Worm (Caenorhabditis elegans) whole organism, L1 larva: ENCODE results near the gene T28C6.3.

Source experiments
- C04F5.9 ChIP-seq: sonication (generic microtip); optimal IDR thresholded peaks from 2 replicates; lab custom pipeline; 2016; ENCODE audit warnings: missing genetic modification characterization, missing compliant biosample characterization
- F16B12.6 ChIP-seq: fragments of 150-350 bp; optimal IDR thresholded peaks from 2 replicates; lab custom pipeline; 2014; ENCODE audit warnings: missing biosample characterization, missing genetic modification characterization
- alr-1 ChIP-seq: fragments of 200-800 bp; sonication (Bioruptor generic); optimal IDR thresholded peaks from 2 replicates; lab custom pipeline; 2018; ENCODE audit warnings: borderline replicate concordance, mild to moderate bottlenecking, missing genetic modification characterization, missing compliant biosample characterization
- ama-1 ChIP-seq: fragments of 150-350 bp; optimal IDR thresholded peaks from 2 replicates; lab custom pipeline; 2014
- ceh-63 ChIP-seq: fragments of 200-800 bp; sonication (Bioruptor generic); optimal IDR thresholded peaks from 2 replicates; lab custom pipeline; 2018; ENCODE audit warnings: mild to moderate bottlenecking, missing genetic modification characterization, missing compliant biosample characterization
- ceh-82 ChIP-seq, 3 experiments: fragments of 150-350 bp in 1 of 3; sonication (generic microtip) in 2 of 3; optimal IDR thresholded peaks; 2 replicates each; lab custom pipeline; 2014 to 2017; ENCODE audit warnings: missing biosample characterization in 3 of 3, missing genetic modification characterization in 3 of 3
- ceh-88 ChIP-seq: fragments of 200-800 bp; sonication (Bioruptor generic); IDR thresholded peaks from 2 replicates; pipeline ENCODE4 v1.3.6; 2022; ENCODE audit warnings: missing genetic modification characterization, missing compliant biosample characterization
- dsc-1 ChIP-seq: sonication (generic microtip); optimal IDR thresholded peaks from 2 replicates; lab custom pipeline; 2016; ENCODE audit warnings: mild to moderate bottlenecking, missing genetic modification characterization, missing compliant biosample characterization
- egl-13 ChIP-seq: sonication (generic microtip); optimal IDR thresholded peaks from 2 replicates; lab custom pipeline; 2016; ENCODE audit warnings: missing genotype, missing genetic modification reagents, missing genetic modification characterization, missing compliant biosample characterization
- elt-3 ChIP-seq, 6 experiments: fragments of 150-350 bp in 1 of 6; sonication (generic microtip); optimal IDR thresholded peaks; 2 replicates each; lab custom pipeline; 2017 to 2018; ENCODE audit warnings: missing biosample characterization in 6 of 6, missing genetic modification characterization in 6 of 6, inconsistent platforms in 1 of 6
- ets-5 ChIP-seq: fragments of 200-800 bp; sonication (Bioruptor generic); IDR thresholded peaks from 2 replicates; pipeline ENCODE4 v1.3.6; 2022; ENCODE audit warnings: missing genetic modification characterization, missing compliant biosample characterization
- fkh-4 ChIP-seq: sonication (generic microtip); optimal IDR thresholded peaks from 2 replicates; lab custom pipeline; 2016; ENCODE audit warnings: missing compliant biosample characterization, missing genetic modification characterization, borderline replicate concordance
- fkh-8 ChIP-seq: sonication (generic microtip); optimal IDR thresholded peaks from 2 replicates; lab custom pipeline; 2016; ENCODE audit warnings: mild to moderate bottlenecking, missing genetic modification characterization, missing compliant biosample characterization
- fos-1 ChIP-seq: fragments of 150-350 bp; optimal IDR thresholded peaks from 2 replicates; lab custom pipeline; 2014; ENCODE audit warnings: missing biosample characterization, missing genetic modification characterization
- grh-1 ChIP-seq: fragments of 200-800 bp; sonication (Bioruptor generic); IDR thresholded peaks from 2 replicates; pipeline ENCODE4 v1.3.6; 2022; ENCODE audit warnings: missing genetic modification reagents, missing genetic modification characterization, missing compliant biosample characterization
- hlh-17 ChIP-seq: fragments of 200-800 bp; sonication (Bioruptor generic); optimal IDR thresholded peaks from 2 replicates; lab custom pipeline; 2018; ENCODE audit warnings: missing genetic modification characterization, mild to moderate bottlenecking, missing compliant biosample characterization, moderate library complexity, borderline replicate concordance
- irx-1 ChIP-seq: sonication (generic microtip); optimal IDR thresholded peaks from 2 replicates; lab custom pipeline; 2016; ENCODE audit warnings: missing genetic modification characterization, missing compliant biosample characterization
- isw-1 ChIP-seq: fragments of 200-800 bp; sonication (Bioruptor generic); IDR thresholded peaks from 2 replicates; pipeline ENCODE4 v1.3.6; 2022; ENCODE audit warnings: missing genetic modification characterization, missing compliant biosample characterization
- lin-13 ChIP-seq: fragments of 150-350 bp; optimal IDR thresholded peaks from 2 replicates; lab custom pipeline; 2014; ENCODE audit warnings: missing biosample characterization, missing genetic modification reagents, missing genetic modification characterization
- lin-14 ChIP-seq: fragments of 200-800 bp; sonication (Bioruptor generic); optimal IDR thresholded peaks from 2 replicates; lab custom pipeline; 2018; ENCODE audit warnings: mild to moderate bottlenecking, missing genetic modification characterization, moderate library complexity, missing compliant biosample characterization
- lsy-2 ChIP-seq, 2 experiments: fragments of 150-350 bp; optimal IDR thresholded peaks; 2 replicates each; lab custom pipeline; 2014; ENCODE audit warnings: missing biosample characterization in 2 of 2, missing genetic modification characterization in 2 of 2
- mab-9 ChIP-seq: fragments of 200-800 bp; sonication (Bioruptor generic); IDR thresholded peaks from 2 replicates; pipeline ENCODE4 v1.3.6; 2022; ENCODE audit warnings: missing genetic modification reagents, missing genetic modification characterization, missing compliant biosample characterization
- mdl-1 ChIP-seq, 2 experiments: fragments of 150-350 bp; optimal IDR thresholded peaks; 2 replicates each; lab custom pipeline; 2014 to 2017; ENCODE audit warnings: missing biosample characterization in 2 of 2, missing genetic modification characterization in 2 of 2, inconsistent platforms in 1 of 2
- nhr-12 ChIP-seq: sonication (generic microtip); optimal IDR thresholded peaks from 2 replicates; lab custom pipeline; 2017; ENCODE audit warnings: missing biosample characterization, missing genetic modification characterization
- nhr-20 ChIP-seq: sonication (generic microtip); optimal IDR thresholded peaks from 2 replicates; lab custom pipeline; 2016; ENCODE audit warnings: mild to moderate bottlenecking, missing genetic modification characterization, missing compliant biosample characterization
- nhr-237 ChIP-seq: fragments of 150-350 bp; optimal IDR thresholded peaks from 2 replicates; lab custom pipeline; 2014; ENCODE audit warnings: missing biosample characterization, missing genetic modification characterization
- nhr-71 ChIP-seq: sonication (generic microtip); optimal IDR thresholded peaks from 2 replicates; lab custom pipeline; 2016; ENCODE audit warnings: mild to moderate bottlenecking, missing genetic modification characterization, moderate library complexity, missing compliant biosample characterization
- nhr-90 ChIP-seq: sonication (generic microtip); optimal IDR thresholded peaks from 2 replicates; lab custom pipeline; 2016; ENCODE audit warnings: mild to moderate bottlenecking, missing genetic modification characterization, missing compliant biosample characterization; ENCODE audit not compliant: poor library complexity
- pag-3 ChIP-seq: sonication (generic microtip); optimal IDR thresholded peaks from 2 replicates; lab custom pipeline; 2017; ENCODE audit warnings: missing genetic modification characterization, mild to moderate bottlenecking, missing compliant biosample characterization, antibody characterized with exemption, borderline replicate concordance; ENCODE audit not compliant: insufficient read depth
- pqm-1 ChIP-seq: sonication (generic microtip); optimal IDR thresholded peaks from 3 replicates; lab custom pipeline; 2017; ENCODE audit warnings: missing biosample characterization, missing genetic modification characterization
- rnt-1 ChIP-seq: sonication (generic microtip); optimal IDR thresholded peaks from 2 replicates; lab custom pipeline; 2016; ENCODE audit warnings: mild to moderate bottlenecking, missing genetic modification characterization, moderate library complexity, missing compliant biosample characterization
- skn-1 ChIP-seq: fragments of 150-350 bp; optimal IDR thresholded peaks from 2 replicates; lab custom pipeline; 2014; ENCODE audit warnings: missing biosample characterization, missing genetic modification characterization
- sup-37 ChIP-seq: fragments of 200-800 bp; sonication (Bioruptor generic); optimal IDR thresholded peaks from 2 replicates; lab custom pipeline; 2018; ENCODE audit warnings: mild to moderate bottlenecking, missing genetic modification characterization, missing compliant biosample characterization
- swsn-7 ChIP-seq: sonication (generic microtip); optimal IDR thresholded peaks from 2 replicates; lab custom pipeline; 2016; ENCODE audit warnings: missing genetic modification characterization, missing compliant biosample characterization
- tbx-2 ChIP-seq: sonication (generic microtip); optimal IDR thresholded peaks from 2 replicates; lab custom pipeline; 2016; ENCODE audit warnings: missing genetic modification characterization, missing compliant biosample characterization
- tlp-1 ChIP-seq: fragments of 150-350 bp; optimal IDR thresholded peaks from 2 replicates; lab custom pipeline; 2014; ENCODE audit warnings: missing biosample characterization, missing genetic modification characterization
- unc-130 ChIP-seq: fragments of 150-350 bp; optimal IDR thresholded peaks from 2 replicates; lab custom pipeline; 2017; ENCODE audit warnings: missing biosample characterization, missing genetic modification characterization, inconsistent platforms
- unc-62 ChIP-seq: fragments of 150-350 bp; optimal IDR thresholded peaks from 2 replicates; lab custom pipeline; 2014; ENCODE audit warnings: missing biosample characterization, missing genetic modification reagents, missing genetic modification characterization
- unc-98 ChIP-seq: fragments of 200-800 bp; sonication (Bioruptor generic); IDR thresholded peaks from 2 replicates; pipeline ENCODE4 v1.3.6; 2022; ENCODE audit warnings: missing genetic modification characterization, missing compliant biosample characterization
- ztf-11 ChIP-seq, 2 experiments: sonication (generic microtip); optimal IDR thresholded peaks; 2 replicates each; lab custom pipeline; 2016 to 2017; ENCODE audit warnings: missing genetic modification characterization in 2 of 2, missing biosample characterization in 1 of 2, missing compliant biosample characterization in 1 of 2
- ztf-4 ChIP-seq: fragments of 150-350 bp; optimal IDR thresholded peaks from 2 replicates; lab custom pipeline; 2014; ENCODE audit warnings: missing biosample characterization, missing genetic modification characterization

The T28C6.3 gene

DNA sequence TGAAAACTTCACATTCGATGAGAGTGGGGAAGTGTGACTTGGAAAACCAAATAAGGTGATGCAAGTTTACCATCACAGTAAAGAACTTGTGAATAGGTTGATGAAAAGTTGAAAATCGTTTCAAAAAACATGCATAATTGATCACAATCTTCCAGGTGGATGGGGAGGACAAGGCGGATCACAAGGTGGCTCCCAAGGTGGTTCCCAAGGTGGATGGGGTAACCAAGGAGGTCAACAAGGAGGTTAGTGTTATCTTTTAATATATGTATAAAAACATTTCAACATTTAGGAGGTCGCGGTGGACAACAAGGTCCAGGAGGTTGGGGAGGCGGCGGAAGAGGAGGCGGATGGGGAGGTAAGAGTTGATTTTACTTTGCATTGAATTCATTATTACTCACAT, 2.5 kb upstream of the T28C6.3 start, which contains the start of gene T28C6.10:
Gene T28C6.10 (plus strand): TSS at position 301 of the 400 bp plus-strand sequence.
- no peak for TF ChIP-seq rnt-1 (tag; lab: Kevin White, UChicago)
- TF ChIP-seq fkh-8 (tag; lab: Kevin White, UChicago), result no peak
- no peak for TF ChIP-seq pqm-1 (tag; lab: Kevin White, UChicago)
- TF ChIP-seq unc-130 (tag; lab: Kevin White, UChicago), result no peak
- no peak for TF ChIP-seq fkh-4 (tag; lab: Kevin White, UChicago)
- no peak for TF ChIP-seq grh-1 (GFP tag; lab: Robert Waterston, UW)
- TF ChIP-seq pag-3, result no peak
- TF ChIP-seq ceh-63 (GFP tag; lab: Kevin White, UChicago), result no peak
- TF ChIP-seq F16B12.6 (tag; lab: Kevin White, UChicago), result no peak
- no peak for TF ChIP-seq nhr-90 (tag; lab: Kevin White, UChicago)
- TF ChIP-seq elt-3 (tag; optimal IDR thresholded peaks at IDR 0.05; lab: Kevin White, UChicago), result no peak
- TF ChIP-seq nhr-237 (tag; lab: Kevin White, UChicago), result no peak
- TF ChIP-seq swsn-7 (tag; lab: Kevin White, UChicago), result no peak
- TF ChIP-seq ceh-88 (GFP tag; lab: Robert Waterston, UW), result no peak
- TF ChIP-seq ztf-11 (tag; optimal IDR thresholded peaks at IDR 0.05; lab: Kevin White, UChicago), result no peak
- TF ChIP-seq ama-1 (lab: Kevin White, UChicago), result no peak
- TF ChIP-seq lsy-2 (tag; optimal IDR thresholded peaks at IDR 0.05; lab: Kevin White, UChicago), result no peak

- TF ChIP-seq lin-13 (GFP tag; lab: Kevin White, UChicago) (no peak), sup-37 (no peak), dsc-1 (tag; lab: Kevin White, UChicago) (no peak), fkh-4 (tag; lab: Kevin White, UChicago) (no peak), mab-9 (GFP tag; lab: Robert Waterston, UW) (no peak), fos-1 (tag; lab: Kevin White, UChicago) (no peak), lsy-2 (tag; optimal IDR thresholded peaks at IDR 0.05; lab: Kevin White, UChicago) (no peak), ama-1 (lab: Kevin White, UChicago) (no peak), unc-62 (GFP tag; lab: Kevin White, UChicago) (no peak), egl-13 (tag; lab: Kevin White, UChicago) (no peak), lin-14 (GFP tag; lab: Kevin White, UChicago) (no peak), elt-3 (tag; optimal IDR thresholded peaks at IDR 0.05; lab: Kevin White, UChicago) (no peak), nhr-12 (tag; lab: Kevin White, UChicago) (no peak), hlh-17 (GFP tag; lab: Kevin White, UChicago) (no peak), C04F5.9 (tag; lab: Kevin White, UChicago) (no peak), tbx-2 (tag; lab: Kevin White, UChicago) (no peak), fkh-8 (tag; lab: Kevin White, UChicago) (no peak), nhr-71 (tag; lab: Kevin White, UChicago) (no peak), alr-1 (tag; lab: Kevin White, UChicago) (no peak)
- TF ChIP-seq, all 84 proteins: peak for 0
Measured at ce11 chrIV:8819471-8819870, 670 bp upstream of the T28C6.3 start.

DNA sequence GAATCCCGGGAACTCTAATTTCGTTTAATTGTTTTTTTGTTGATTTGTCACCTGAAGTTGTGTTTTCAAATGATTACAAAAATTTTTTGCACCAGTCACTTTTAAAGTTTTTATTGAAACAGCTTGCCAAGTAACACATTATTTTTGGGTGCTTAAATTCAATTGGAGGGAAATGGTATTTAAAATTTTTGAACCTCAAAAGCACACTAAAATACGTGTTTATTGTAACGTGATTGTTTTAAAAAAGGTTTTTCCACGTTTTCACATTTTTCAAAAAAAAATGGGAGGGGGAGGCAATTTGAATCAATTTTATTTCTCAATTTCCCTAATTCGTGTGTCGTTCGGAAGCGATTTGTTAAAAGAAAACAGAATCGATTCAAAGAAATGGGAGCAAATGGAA, 1.0 kb downstream of the T28C6.3 start, which contains the start of gene T28C6.5:
Gene T28C6.5 (plus strand): TSS at position 301 of the 400 bp plus-strand sequence.
- TF ChIP-seq swsn-7 (tag; lab: Kevin White, UChicago), result no peak
- TF ChIP-seq pqm-1 (tag; lab: Kevin White, UChicago), result no peak
- no peak for TF ChIP-seq unc-98 (GFP tag; lab: Robert Waterston, UW)
- no peak for TF ChIP-seq nhr-20
- no peak for TF ChIP-seq ztf-4 (tag; lab: Kevin White, UChicago)
- TF ChIP-seq irx-1, result no peak
- no peak for TF ChIP-seq isw-1
- no peak for TF ChIP-seq tlp-1 (tag; lab: Kevin White, UChicago)
- TF ChIP-seq ets-5 (GFP tag; lab: Robert Waterston, UW), result no peak
- no peak for TF ChIP-seq ceh-82 (tag; optimal IDR thresholded peaks at IDR 0.05; lab: Kevin White, UChicago)
- no peak for TF ChIP-seq mdl-1 (tag; optimal IDR thresholded peaks at IDR 0.05; lab: Kevin White, UChicago)
- no peak for TF ChIP-seq lsy-2 (tag; optimal IDR thresholded peaks at IDR 0.05; lab: Kevin White, UChicago)
- TF ChIP-seq skn-1 (tag; lab: Kevin White, UChicago), result no peak
- no peak for TF ChIP-seq nhr-12 (tag; lab: Kevin White, UChicago)
